Fruit fly (Drosophila melanogaster) whole organism, embryonic: Measurements from ENCODE around the gene Best2.
A peak's percentile ranks its signal among the peaks of the same experiment; 100 is the strongest.

Experiments used
- C15 ChIP-seq: fragments of 200-800 bp; sonication (Bioruptor generic); IDR thresholded peaks from 3 replicates; pipeline ENCODE4 v1.3.6; 2022; ENCODE audit warnings: missing biosample characterization, missing genetic modification characterization
- CG10462 ChIP-seq: fragments of 200-800 bp; sonication (Bioruptor generic); optimal IDR thresholded peaks from 2 replicates; lab custom pipeline; 2016; ENCODE audit warnings: missing biosample characterization, missing genetic modification characterization
- CG10565 ChIP-seq: fragments of 200-800 bp; sonication (Bioruptor generic); optimal IDR thresholded peaks from 3 replicates; lab custom pipeline; 2016; ENCODE audit warnings: missing biosample characterization, mild to moderate bottlenecking, missing genetic modification characterization
- CG11723 ChIP-seq: fragments of 200-800 bp; sonication (Bioruptor generic); optimal IDR thresholded peaks from 2 replicates; lab custom pipeline; 2017; ENCODE audit warnings: missing biosample characterization, mild to moderate bottlenecking, missing genetic modification characterization
- CG15696 ChIP-seq: fragments of 200-800 bp; sonication (Bioruptor generic); optimal IDR thresholded peaks from 2 replicates; lab custom pipeline; 2019; ENCODE audit warnings: missing biosample characterization, mild to moderate bottlenecking, missing genetic modification characterization, moderate library complexity
- CG2129 ChIP-seq: fragments of 200-800 bp; sonication (Bioruptor generic); IDR thresholded peaks from 2 replicates; pipeline ENCODE4 v1.3.6; 2022; ENCODE audit warnings: missing biosample characterization, missing genetic modification characterization; ENCODE audit not compliant: partially characterized antibody
- CG3163 ChIP-seq: fragments of 200-800 bp; sonication (Bioruptor generic); optimal IDR thresholded peaks from 3 replicates; lab custom pipeline; 2016; ENCODE audit warnings: missing biosample characterization, missing genetic modification characterization
- CG34422 ChIP-seq: fragments of 200-800 bp; sonication (Bioruptor generic); IDR thresholded peaks from 3 replicates; pipeline ENCODE4 v1.3.6; 2022; ENCODE audit warnings: missing biosample characterization, missing genetic modification characterization
- CG3847 ChIP-seq: fragments of 200-800 bp; sonication (Bioruptor generic); IDR thresholded peaks from 2 replicates; pipeline ENCODE4 v1.3.6; 2022; ENCODE audit warnings: missing biosample characterization, missing genetic modification characterization
- CG6254 ChIP-seq: fragments of 200-800 bp; sonication (Bioruptor generic); optimal IDR thresholded peaks from 3 replicates; lab custom pipeline; 2017; ENCODE audit warnings: mild to moderate bottlenecking, missing biosample characterization, missing genetic modification reagents, missing genetic modification characterization
- CG6272 ChIP-seq: fragments of 200-800 bp; sonication (Bioruptor generic); IDR thresholded peaks from 2 replicates; pipeline ENCODE4 v1.3.6; 2022; ENCODE audit warnings: missing biosample characterization, missing genetic modification characterization
- CG6683 ChIP-seq: fragments of 200-800 bp; sonication (Bioruptor generic); optimal IDR thresholded peaks from 2 replicates; lab custom pipeline; 2017; ENCODE audit warnings: missing biosample characterization, mild to moderate bottlenecking, missing genetic modification characterization, missing genetic modification reagents
- CG7839 ChIP-seq: fragments of 200-800 bp; sonication (Bioruptor generic); optimal IDR thresholded peaks from 3 replicates; lab custom pipeline; 2018; ENCODE audit warnings: missing biosample characterization, mild to moderate bottlenecking, missing genetic modification characterization, moderate library complexity
- CG9797 ChIP-seq: fragments of 200-800 bp; sonication (Bioruptor generic); optimal IDR thresholded peaks from 3 replicates; lab custom pipeline; 2018; ENCODE audit warnings: missing biosample characterization, mild to moderate bottlenecking, missing genetic modification characterization
- CHES-1-like ChIP-seq: fragments of 200-800 bp; sonication (Bioruptor generic); optimal IDR thresholded peaks from 2 replicates; lab custom pipeline; 2016; ENCODE audit warnings: missing biosample characterization, missing genetic modification characterization
- D19B ChIP-seq: fragments of 200-800 bp; sonication (Bioruptor generic); optimal IDR thresholded peaks from 2 replicates; lab custom pipeline; 2017; ENCODE audit warnings: missing biosample characterization, mild to moderate bottlenecking, missing genetic modification characterization
- Eip74EF ChIP-seq, 2 experiments: fragments of 200-800 bp in 1 of 2; fragments of >200 bp in 1 of 2; sonication (Bioruptor generic) in 1 of 2; optimal IDR thresholded peaks; 2 replicates each; lab custom pipeline; 2017 to 2019; ENCODE audit warnings: missing biosample characterization in 2 of 2, missing genetic modification characterization in 2 of 2, mild to moderate bottlenecking in 1 of 2, moderate library complexity in 1 of 2
- Hmr ChIP-seq: fragments of 200-800 bp; sonication (Bioruptor generic); optimal IDR thresholded peaks from 3 replicates; lab custom pipeline; 2017; ENCODE audit warnings: mild to moderate bottlenecking, missing biosample characterization, missing genetic modification reagents, missing genetic modification characterization
- Hsf ChIP-seq: fragments of 200-800 bp; sonication (Bioruptor generic); optimal IDR thresholded peaks from 3 replicates; lab custom pipeline; 2016; ENCODE audit warnings: missing biosample characterization, missing genetic modification characterization
- Jarid2 ChIP-seq: fragments of 200-800 bp; sonication (Bioruptor generic); optimal IDR thresholded peaks from 3 replicates; lab custom pipeline; 2017; ENCODE audit warnings: mild to moderate bottlenecking, missing biosample characterization, missing genetic modification reagents, missing genetic modification characterization
- Oli ChIP-seq: fragments of 200-800 bp; sonication (Bioruptor generic); optimal IDR thresholded peaks from 2 replicates; lab custom pipeline; 2018; ENCODE audit warnings: missing biosample characterization, mild to moderate bottlenecking, missing genetic modification characterization, moderate library complexity
- YL-1 ChIP-seq: fragments of 200-800 bp; sonication (Bioruptor generic); optimal IDR thresholded peaks from 3 replicates; lab custom pipeline; 2017; ENCODE audit warnings: missing biosample characterization, mild to moderate bottlenecking, missing genetic modification characterization
- ara ChIP-seq: fragments of 200-800 bp; sonication (Bioruptor generic); IDR thresholded peaks from 2 replicates; pipeline ENCODE4 v1.3.6; 2022; ENCODE audit warnings: missing biosample characterization, missing genetic modification characterization
- az2 ChIP-seq: fragments of 200-800 bp; sonication (Bioruptor generic); optimal IDR thresholded peaks from 3 replicates; lab custom pipeline; 2016; ENCODE audit warnings: missing biosample characterization, missing genetic modification characterization
- cad ChIP-seq: fragments of >200 bp; optimal IDR thresholded peaks from 2 replicates; lab custom pipeline; 2017; ENCODE audit warnings: missing biosample characterization, missing genetic modification characterization
- cg ChIP-seq: fragments of 200-800 bp; sonication (Bioruptor generic); optimal IDR thresholded peaks from 3 replicates; lab custom pipeline; 2019; ENCODE audit warnings: missing biosample characterization, mild to moderate bottlenecking, missing genetic modification characterization, moderate library complexity
- crc ChIP-seq: fragments of 200-800 bp; sonication (Bioruptor generic); optimal IDR thresholded peaks from 2 replicates; lab custom pipeline; 2016; ENCODE audit warnings: missing biosample characterization, missing genetic modification characterization
- crol ChIP-seq: fragments of 200-800 bp; sonication (Bioruptor generic); IDR thresholded peaks from 2 replicates; pipeline ENCODE4 v1.3.6; 2022; ENCODE audit warnings: missing biosample characterization, missing genetic modification characterization
- en ChIP-seq: fragments of 200-800 bp; sonication (Bioruptor generic); optimal IDR thresholded peaks from 2 replicates; lab custom pipeline; 2016; ENCODE audit warnings: missing biosample characterization, missing genetic modification characterization
- eyg ChIP-seq: fragments of 200-800 bp; sonication (Bioruptor generic); optimal IDR thresholded peaks from 3 replicates; lab custom pipeline; 2016; ENCODE audit warnings: missing biosample characterization, missing genetic modification characterization
- gem ChIP-seq: fragments of 200-800 bp; sonication (Bioruptor generic); optimal IDR thresholded peaks from 2 replicates; lab custom pipeline; 2019; ENCODE audit warnings: missing biosample characterization, mild to moderate bottlenecking, missing genetic modification characterization, moderate library complexity
- grau ChIP-seq: fragments of 200-800 bp; optimal IDR thresholded peaks from 3 replicates; lab custom pipeline; 2019; ENCODE audit warnings: missing biosample characterization, mild to moderate bottlenecking, missing genetic modification characterization, moderate library complexity
- hb ChIP-seq: fragments of 200-800 bp; sonication (Bioruptor generic); IDR thresholded peaks from 3 replicates; pipeline ENCODE4 v1.3.6; 2022; ENCODE audit warnings: missing biosample characterization, missing genetic modification characterization; ENCODE audit not compliant: partially characterized antibody
- kni ChIP-seq: fragments of 200-800 bp; sonication (Bioruptor generic); optimal IDR thresholded peaks from 3 replicates; lab custom pipeline; 2017; ENCODE audit warnings: mild to moderate bottlenecking, missing biosample characterization, missing genetic modification reagents, missing genetic modification characterization
- lilli ChIP-seq: fragments of 200-800 bp; sonication (Bioruptor generic); optimal IDR thresholded peaks from 3 replicates; lab custom pipeline; 2016; ENCODE audit warnings: missing biosample characterization, missing genetic modification characterization
- lola ChIP-seq, 3 experiments: fragments of >200 bp in 2 of 3; fragments of 200-800 bp in 1 of 3; sonication (Bioruptor generic) in 1 of 3; optimal IDR thresholded peaks; 2 replicates each; lab custom pipeline; 2017 to 2019; ENCODE audit warnings: missing biosample characterization in 3 of 3, missing genetic modification characterization in 3 of 3, mild to moderate bottlenecking in 1 of 3, moderate library complexity in 1 of 3
- maf-S ChIP-seq: fragments of 200-800 bp; sonication (Bioruptor generic); optimal IDR thresholded peaks from 2 replicates; lab custom pipeline; 2016; ENCODE audit warnings: missing biosample characterization, missing genetic modification characterization
- mam ChIP-seq: fragments of 200-800 bp; sonication (Bioruptor generic); optimal IDR thresholded peaks from 3 replicates; lab custom pipeline; 2016; ENCODE audit warnings: missing biosample characterization, missing genetic modification characterization
- oc ChIP-seq: fragments of 200-800 bp; sonication (Bioruptor generic); optimal IDR thresholded peaks from 2 replicates; lab custom pipeline; 2018; ENCODE audit warnings: missing biosample characterization, mild to moderate bottlenecking, missing genetic modification characterization, moderate library complexity
- peb ChIP-seq: fragments of 200-800 bp; sonication (Bioruptor generic); IDR thresholded peaks from 2 replicates; pipeline ENCODE4 v1.3.6; 2022; ENCODE audit warnings: missing biosample characterization, missing genetic modification characterization
- pnt ChIP-seq: fragments of 200-800 bp; sonication (Bioruptor generic); optimal IDR thresholded peaks from 3 replicates; lab custom pipeline; 2016; ENCODE audit warnings: missing biosample characterization, missing genetic modification characterization
- ro ChIP-seq: fragments of 200-800 bp; sonication (Bioruptor generic); IDR thresholded peaks from 2 replicates; pipeline ENCODE4 v1.3.6; 2022; ENCODE audit warnings: missing biosample characterization, missing genetic modification characterization
- sima ChIP-seq: fragments of 200-800 bp; sonication (Bioruptor generic); optimal IDR thresholded peaks from 2 replicates; lab custom pipeline; 2016; ENCODE audit warnings: missing biosample characterization, missing genetic modification characterization
- slp2 ChIP-seq: fragments of 200-800 bp; sonication (Bioruptor generic); optimal IDR thresholded peaks from 2 replicates; lab custom pipeline; 2016; ENCODE audit warnings: missing biosample characterization, missing genetic modification characterization
- stc ChIP-seq: fragments of 200-800 bp; sonication (Bioruptor generic); IDR thresholded peaks from 2 replicates; pipeline ENCODE4 v1.3.6; 2022; ENCODE audit warnings: missing biosample characterization, missing genetic modification characterization
- tin ChIP-seq: fragments of 200-800 bp; sonication (Bioruptor generic); optimal IDR thresholded peaks from 3 replicates; lab custom pipeline; 2016; ENCODE audit warnings: missing biosample characterization, missing genetic modification characterization
- usp ChIP-seq: fragments of >200 bp; optimal IDR thresholded peaks from 2 replicates; lab custom pipeline; 2017; ENCODE audit warnings: missing biosample characterization, missing genetic modification characterization
- vnd ChIP-seq: fragments of 200-800 bp; sonication (Bioruptor generic); IDR thresholded peaks from 3 replicates; pipeline ENCODE4 v1.3.6; 2022; ENCODE audit warnings: missing biosample characterization, missing genetic modification characterization; ENCODE audit not compliant: partially characterized antibody
- zf30C ChIP-seq: fragments of 200-800 bp; sonication (Bioruptor generic); optimal IDR thresholded peaks from 3 replicates; lab custom pipeline; 2018; ENCODE audit warnings: missing biosample characterization, mild to moderate bottlenecking, missing genetic modification characterization

Best2 gene

DNA sequence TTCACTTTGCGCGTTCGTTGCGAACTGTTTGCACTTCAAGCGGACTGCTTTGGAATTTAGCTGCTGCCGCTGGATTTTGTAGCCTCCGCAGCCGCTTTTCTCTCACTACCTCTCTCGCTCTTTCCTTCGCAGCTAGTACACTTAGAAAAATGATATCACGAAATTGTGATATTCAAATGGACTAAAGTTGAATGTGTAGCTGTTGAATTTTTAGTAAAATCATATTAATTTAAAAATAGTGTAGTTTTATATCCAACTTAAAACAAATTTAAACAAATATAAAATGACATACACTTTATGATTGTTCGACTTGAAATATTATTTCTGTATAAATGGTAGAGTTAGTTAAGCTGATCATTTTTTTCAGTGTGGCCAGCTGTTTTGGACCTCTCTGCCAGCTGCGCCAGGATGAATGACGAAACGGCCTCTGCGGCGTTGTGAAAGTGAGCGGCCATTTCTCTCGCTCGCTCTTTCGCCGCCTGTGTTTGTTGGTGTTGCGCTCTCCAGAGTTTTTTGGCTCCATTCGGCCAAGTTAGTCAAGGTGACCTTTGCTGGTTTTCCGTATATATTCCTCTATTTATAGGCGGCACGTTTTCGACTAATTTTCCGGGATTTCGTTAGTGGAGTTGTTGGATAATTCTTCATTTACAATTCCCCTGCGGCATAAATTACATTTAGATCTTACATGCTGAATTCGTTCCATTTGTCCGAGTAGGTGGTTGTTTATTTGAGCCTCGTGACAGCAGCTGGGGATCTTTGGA lies 6.4 kb upstream of the Best2 start, which contains the start of gene Ldh (continued):
- TF ChIP-seq Oli (tag; lab: Kevin White, UChicago): peak; percentile 97
- no peak for TF ChIP-seq cad
- TF ChIP-seq crc (GFP tag; lab: Kevin White, UChicago): peak; percentile 63
- TF ChIP-seq maf-S (GFP tag; lab: Kevin White, UChicago): peak; percentile 55
- TF ChIP-seq C15 (GFP tag; lab: Robert Waterston, UW): peak; percentile 81; the same call in 2 of the 3 replicates
- no peak for TF ChIP-seq cg (GFP tag; lab: Kevin White, UChicago)
- peak; percentile 91 for TF ChIP-seq CG10462 (GFP tag; lab: Kevin White, UChicago)
- peak; percentile 59 for TF ChIP-seq CG10565 (GFP tag; lab: Kevin White, UChicago)
- TF ChIP-seq tin (GFP tag; lab: Kevin White, UChicago): peak; percentile 93
- peak; percentile 91 for TF ChIP-seq stc
- peak; percentile 92 for TF ChIP-seq ara (GFP tag; lab: Robert Waterston, UW)
- peak; percentile 85 for TF ChIP-seq Jarid2 (GFP tag; lab: Kevin White, UChicago)
- TF ChIP-seq sima: peak; percentile 70
- TF ChIP-seq lilli (GFP tag; lab: Kevin White, UChicago): peak; percentile 93
- peak; percentile 96 for TF ChIP-seq az2 (GFP tag; lab: Kevin White, UChicago)
- TF ChIP-seq mam (GFP tag; lab: Kevin White, UChicago): peak; percentile 76
- no peak for TF ChIP-seq hb (GFP tag; lab: Robert Waterston, UW)
- peak; percentile 92 for TF ChIP-seq CG6254 (GFP tag; lab: Kevin White, UChicago)
- peak; percentile 97 for TF ChIP-seq grau (tag; lab: Kevin White, UChicago)
- TF ChIP-seq CG34422: peak; percentile 93
- TF ChIP-seq CG3847: peak; percentile 94
- peak; percentile 87 for TF ChIP-seq YL-1 (GFP tag; lab: Kevin White, UChicago)
- TF ChIP-seq Eip74EF (GFP tag; optimal IDR thresholded peaks at IDR 0.05; lab: Kevin White, UChicago): peak in 1 of 2 experiments; percentile 98
- peak; percentile 85 for TF ChIP-seq CG6272
- TF ChIP-seq crol (GFP tag; lab: Robert Waterston, UW): 0 out of 2 replicates have a peak, but pooled peaks have one; percentile 11
- TF ChIP-seq ro (GFP tag; lab: Robert Waterston, UW): peak; percentile 80
- peak; percentile 54 for TF ChIP-seq eyg (GFP tag; lab: Kevin White, UChicago)
- TF ChIP-seq CG9797 (GFP tag; lab: Kevin White, UChicago): peak; percentile 35
- TF ChIP-seq peb (GFP tag; lab: Robert Waterston, UW): peak; percentile 83
- TF ChIP-seq Hsf (GFP tag; lab: Kevin White, UChicago): peak; percentile 94
- TF ChIP-seq zf30C (GFP tag; lab: Kevin White, UChicago): peak; percentile 99
- TF ChIP-seq en (GFP tag; lab: Kevin White, UChicago): no peak
- TF ChIP-seq gem (tag; lab: Kevin White, UChicago): peak; percentile 98
- TF ChIP-seq oc (tag; lab: Kevin White, UChicago): peak; percentile 96
- TF ChIP-seq kni (GFP tag; lab: Kevin White, UChicago): peak; percentile 76
- peak; percentile 55 for TF ChIP-seq CHES-1-like
- TF ChIP-seq CG2129 (GFP tag; lab: Robert Waterston, UW): no peak
- peak; percentile 92 for TF ChIP-seq CG11723 (GFP tag; lab: Kevin White, UChicago)
- TF ChIP-seq pnt (GFP tag; lab: Kevin White, UChicago): peak; percentile 62
- TF ChIP-seq CG3163 (GFP tag; lab: Kevin White, UChicago): peak; percentile 33
- no peak for TF ChIP-seq vnd (GFP tag; lab: Robert Waterston, UW)
- peak in 1 of 3 experiments; percentile 98 for TF ChIP-seq lola (GFP tag; optimal IDR thresholded peaks at IDR 0.05; lab: Kevin White, UChicago)
- TF ChIP-seq Hmr: peak; percentile 96
- no peak for TF ChIP-seq usp (GFP tag; lab: Kevin White, UChicago)
- peak; percentile 98 for TF ChIP-seq CG7839 (tag; lab: Kevin White, UChicago)
- peak; percentile 98 for TF ChIP-seq CG15696 (tag; lab: Kevin White, UChicago)
- peak; percentile 89 for TF ChIP-seq CG6683 (GFP tag; lab: Kevin White, UChicago)
- peak; percentile 82 for TF ChIP-seq slp2 (GFP tag; lab: Kevin White, UChicago)
- peak; percentile 82 for TF ChIP-seq D19B (GFP tag; lab: Kevin White, UChicago)
